Worm (Caenorhabditis elegans) whole organism, mixed stage, embryonic: ENCODE results near the gene twk-7.

ENCODE experiments used
- M03D4.4 ChIP-seq: sonication (generic microtip); optimal IDR thresholded peaks from 2 replicates; lab custom pipeline; 2017; ENCODE audit warnings: mild to moderate bottlenecking, missing genetic modification characterization, missing compliant biosample characterization
- bed-3 ChIP-seq: fragments of 200-800 bp; sonication (Bioruptor generic); optimal IDR thresholded peaks from 3 replicates; lab custom pipeline; 2018; ENCODE audit warnings: mild to moderate bottlenecking, missing genetic modification characterization, moderate library complexity, missing compliant biosample characterization
- ceh-39 ChIP-seq: fragments of 150-350 bp; optimal IDR thresholded peaks from 2 replicates; lab custom pipeline; 2014; ENCODE audit warnings: missing biosample characterization, missing genetic modification characterization
- ceh-43 ChIP-seq: fragments of 200-800 bp; sonication (Bioruptor generic); optimal IDR thresholded peaks from 2 replicates; lab custom pipeline; 2018; ENCODE audit warnings: mild to moderate bottlenecking, missing genetic modification characterization, moderate library complexity, missing compliant biosample characterization
- ces-1 ChIP-seq: fragments of 150-350 bp; optimal IDR thresholded peaks from 2 replicates; lab custom pipeline; 2014; ENCODE audit warnings: missing biosample characterization, missing genetic modification reagents, missing genetic modification characterization
- cnd-1 ChIP-seq: fragments of 200-800 bp; sonication (Bioruptor generic); optimal IDR thresholded peaks from 2 replicates; lab custom pipeline; 2018; ENCODE audit warnings: mild to moderate bottlenecking, missing genetic modification characterization, missing compliant biosample characterization
- drap-1 ChIP-seq: fragments of 200-800 bp; sonication (Bioruptor generic); optimal IDR thresholded peaks from 3 replicates; lab custom pipeline; 2018; ENCODE audit warnings: mild to moderate bottlenecking, missing genetic modification characterization, missing compliant biosample characterization
- elt-1 ChIP-seq: sonication (generic microtip); optimal IDR thresholded peaks from 2 replicates; lab custom pipeline; 2017; ENCODE audit warnings: missing genetic modification characterization, mild to moderate bottlenecking, missing compliant biosample characterization, antibody characterized with exemption, moderate library complexity, borderline replicate concordance; ENCODE audit not compliant: insufficient read depth
- flh-1 ChIP-seq: fragments of 200-800 bp; sonication (Bioruptor generic); optimal IDR thresholded peaks from 2 replicates; lab custom pipeline; 2018; ENCODE audit warnings: mild to moderate bottlenecking, missing genetic modification characterization, moderate library complexity, missing compliant biosample characterization
- ham-2 ChIP-seq: fragments of 200-800 bp; sonication (Bioruptor generic); optimal IDR thresholded peaks from 2 replicates; lab custom pipeline; 2018; ENCODE audit warnings: mild to moderate bottlenecking, missing genetic modification characterization, missing compliant biosample characterization
- hlh-1 ChIP-seq: fragments of 150-350 bp; optimal IDR thresholded peaks from 2 replicates; lab custom pipeline; 2014; ENCODE audit warnings: missing biosample characterization, missing genetic modification reagents, missing genetic modification characterization
- lin-13 ChIP-seq: fragments of 150-350 bp; optimal IDR thresholded peaks from 2 replicates; lab custom pipeline; 2014; ENCODE audit warnings: missing biosample characterization, missing genetic modification characterization
- lin-32 ChIP-seq: fragments of 200-800 bp; sonication (Bioruptor generic); optimal IDR thresholded peaks from 2 replicates; lab custom pipeline; 2018; ENCODE audit warnings: mild to moderate bottlenecking, missing genetic modification characterization, missing compliant biosample characterization
- lsy-2 ChIP-seq: fragments of 150-350 bp; optimal IDR thresholded peaks from 2 replicates; lab custom pipeline; 2014; ENCODE audit warnings: missing biosample characterization, missing genetic modification characterization
- mab-5 ChIP-seq: fragments of 150-350 bp; optimal IDR thresholded peaks from 2 replicates; lab custom pipeline; 2014; ENCODE audit warnings: missing biosample characterization, missing genetic modification characterization
- mep-1 ChIP-seq: fragments of 150-350 bp; optimal IDR thresholded peaks from 2 replicates; lab custom pipeline; 2017; ENCODE audit warnings: missing biosample characterization, missing genetic modification reagents, missing genetic modification characterization, inconsistent platforms
- mls-2 ChIP-seq: sonication (generic microtip); optimal IDR thresholded peaks from 2 replicates; lab custom pipeline; 2016; ENCODE audit warnings: mild to moderate bottlenecking, missing genetic modification characterization, moderate library complexity, missing compliant biosample characterization
- nhr-12 ChIP-seq: fragments of 150-350 bp; optimal IDR thresholded peaks from 2 replicates; lab custom pipeline; 2014; ENCODE audit warnings: missing biosample characterization, missing genetic modification characterization
- nhr-2 ChIP-seq: fragments of 150-350 bp; optimal IDR thresholded peaks from 2 replicates; lab custom pipeline; 2014; ENCODE audit warnings: missing biosample characterization, missing genetic modification characterization
- nhr-237 ChIP-seq: fragments of 150-350 bp; optimal IDR thresholded peaks from 2 replicates; lab custom pipeline; 2014; ENCODE audit warnings: missing biosample characterization, missing genetic modification characterization
- nhr-28 ChIP-seq: fragments of 150-350 bp; optimal IDR thresholded peaks from 2 replicates; lab custom pipeline; 2014; ENCODE audit warnings: missing biosample characterization, missing genetic modification characterization
- nhr-76 ChIP-seq: sonication (generic microtip); optimal IDR thresholded peaks from 2 replicates; lab custom pipeline; 2017; ENCODE audit warnings: missing biosample characterization, missing genetic modification characterization
- pha-4 ChIP-seq: fragments of 150-350 bp; optimal IDR thresholded peaks from 2 replicates; lab custom pipeline; 2018; ENCODE audit warnings: missing biosample characterization, missing genetic modification reagents, missing genetic modification characterization
- sem-2 ChIP-seq: fragments of 200-800 bp; sonication (Bioruptor generic); optimal IDR thresholded peaks from 2 replicates; lab custom pipeline; 2018; ENCODE audit warnings: mild to moderate bottlenecking, missing genetic modification characterization, missing compliant biosample characterization
- sptf-1 ChIP-seq: sonication (generic microtip); optimal IDR thresholded peaks from 2 replicates; lab custom pipeline; 2017; ENCODE audit warnings: mild to moderate bottlenecking, missing genetic modification characterization, moderate library complexity, missing compliant biosample characterization
- tbx-8 ChIP-seq: fragments of 200-800 bp; sonication (Bioruptor generic); optimal IDR thresholded peaks from 2 replicates; lab custom pipeline; 2018; ENCODE audit warnings: mild to moderate bottlenecking, missing genetic modification characterization, moderate library complexity, missing compliant biosample characterization
- unc-120 ChIP-seq: sonication (generic microtip); optimal IDR thresholded peaks from 2 replicates; lab custom pipeline; 2017; ENCODE audit warnings: missing genetic modification characterization, missing compliant biosample characterization; ENCODE audit not compliant: poor library complexity, severe bottlenecking
- unc-62 ChIP-seq: fragments of 150-350 bp; optimal IDR thresholded peaks from 2 replicates; lab custom pipeline; 2014; ENCODE audit warnings: missing biosample characterization, missing genetic modification reagents, missing genetic modification characterization
- zip-8 ChIP-seq: fragments of 150-350 bp; optimal IDR thresholded peaks from 2 replicates; lab custom pipeline; 2014; ENCODE audit warnings: missing biosample characterization, missing genetic modification characterization
- ztf-11 ChIP-seq: fragments of 150-350 bp; optimal IDR thresholded peaks from 2 replicates; lab custom pipeline; 2014; ENCODE audit warnings: missing biosample characterization, missing genetic modification characterization

twk-7 gene

DNA sequence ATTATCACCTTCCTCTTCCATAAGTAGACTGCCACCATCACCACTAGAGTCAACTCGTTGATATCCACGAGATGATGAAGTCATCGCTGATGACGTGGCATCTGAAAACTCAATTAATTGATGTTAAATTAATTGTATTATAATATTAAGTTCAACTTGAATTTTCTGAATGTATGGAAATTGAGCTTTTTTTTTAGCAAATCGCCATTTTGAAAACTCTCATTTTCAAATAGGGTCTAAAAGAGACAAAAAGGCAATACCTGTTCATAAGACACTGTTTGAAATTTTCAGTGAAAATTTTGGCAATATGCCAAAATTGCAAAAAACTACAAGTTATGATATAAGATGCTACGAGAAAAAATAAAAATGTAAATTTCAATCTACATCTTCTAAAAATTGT lies at the start of gene twk-7:
TSS of gene twk-7 (minus strand) at position 101 of the 400 bp plus-strand sequence.
- no peak for TF ChIP-seq nhr-12 (tag; lab: Kevin White, UChicago)
- TF ChIP-seq unc-120 (tag; lab: Kevin White, UChicago): no peak
- no peak for TF ChIP-seq M03D4.4 (tag; lab: Kevin White, UChicago)
- TF ChIP-seq drap-1: no peak
- no peak for TF ChIP-seq ces-1
- TF ChIP-seq lin-32 (GFP tag; lab: Kevin White, UChicago): no peak
- no peak for TF ChIP-seq unc-62
- TF ChIP-seq sem-2 (GFP tag; lab: Kevin White, UChicago): no peak
- no peak for TF ChIP-seq pha-4

ce11 chrIII:8693322-8693721 lies 49.8 kb upstream of the twk-7 start, which contains the start of gene B0303.7:
TSS of gene B0303.7 (plus strand) at chrIII:8693622.
- TF ChIP-seq drap-1 (no peak), lin-13 (no peak), elt-1 (tag; lab: Kevin White, UChicago) (no peak), tbx-8 (GFP tag; lab: Kevin White, UChicago) (no peak), hlh-1 (tag; lab: Kevin White, UChicago) (no peak), mep-1 (no peak), zip-8 (tag; lab: Kevin White, UChicago) (no peak), flh-1 (no peak)

DNA sequence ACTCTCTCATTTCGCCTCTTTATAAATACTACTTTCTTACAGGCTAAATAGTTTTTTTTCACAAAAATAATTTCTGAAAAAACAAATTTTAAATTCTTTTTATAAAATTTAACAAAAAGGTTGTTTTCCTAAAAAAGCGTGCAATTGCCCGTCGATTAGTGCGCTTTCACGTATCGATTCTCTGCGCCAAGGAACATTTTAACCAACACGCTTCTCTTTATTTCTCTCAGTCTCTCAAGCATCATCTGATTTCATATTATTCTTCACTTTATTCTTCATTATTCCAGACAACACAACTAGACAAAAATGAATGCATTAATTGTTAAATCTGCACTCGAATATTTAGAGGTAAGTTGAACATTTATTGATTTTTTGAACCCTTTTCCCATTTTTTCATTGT lies 46.1 kb upstream of the twk-7 start, which contains the start of gene B0303.4:
TSS of gene B0303.4 (plus strand) at position 196 of the 400 bp plus-strand sequence.
- TF ChIP-seq mep-1 (peak; percentile 59), ces-1 (peak; percentile 72), nhr-28 (tag; lab: Kevin White, UChicago) (no peak), lsy-2 (tag; lab: Kevin White, UChicago) (peak; percentile 54)

- no peak for TF ChIP-seq sem-2 (GFP tag; lab: Kevin White, UChicago)
- no peak for TF ChIP-seq zip-8 (tag; lab: Kevin White, UChicago)
- no peak for TF ChIP-seq tbx-8 (GFP tag; lab: Kevin White, UChicago)
- no peak for TF ChIP-seq hlh-1 (tag; lab: Kevin White, UChicago)
- TF ChIP-seq ceh-43 (GFP tag; lab: Kevin White, UChicago): no peak
- no peak for TF ChIP-seq ceh-39 (tag; lab: Kevin White, UChicago)
- TF ChIP-seq unc-62: no peak
- TF ChIP-seq nhr-237: no peak
- no peak for TF ChIP-seq bed-3 (GFP tag; lab: Kevin White, UChicago)
- TF ChIP-seq unc-120 (tag; lab: Kevin White, UChicago): no peak
- TF ChIP-seq drap-1: no peak
- TF ChIP-seq nhr-12 (tag; lab: Kevin White, UChicago): no peak
- no peak for TF ChIP-seq cnd-1 (tag; lab: Kevin White, UChicago)
- no peak for TF ChIP-seq nhr-76
- TF ChIP-seq, all 35 proteins: peak for 0
These were observed 45.6 kb upstream of the twk-7 start for ce11 chrIII:8689143-8689542.

- TF ChIP-seq ztf-11 (no peak), lsy-2 (tag; lab: Kevin White, UChicago) (no peak), ces-1 (no peak), lin-13 (no peak), nhr-2 (tag; lab: Kevin White, UChicago) (no peak), sptf-1 (no peak)
These were observed 45.0 kb upstream of the twk-7 start, which contains the start of gene hadb-1 for ce11 chrIII:8688438-8688946. TSS of gene hadb-1 (minus strand) at chrIII:8688488.

- no peak for TF ChIP-seq unc-120 (tag; lab: Kevin White, UChicago)
- no peak for TF ChIP-seq ceh-43 (GFP tag; lab: Kevin White, UChicago)
- no peak for TF ChIP-seq lin-32 (GFP tag; lab: Kevin White, UChicago)
- TF ChIP-seq ham-2 (GFP tag; lab: Kevin White, UChicago): no peak
- no peak for TF ChIP-seq sptf-1
- TF ChIP-seq mab-5: no peak
- no peak for TF ChIP-seq nhr-237
- TF ChIP-seq nhr-28 (tag; lab: Kevin White, UChicago): no peak
- no peak for TF ChIP-seq mls-2 (tag; lab: Kevin White, UChicago)
- TF ChIP-seq pha-4: no peak
- no peak for TF ChIP-seq drap-1
- TF ChIP-seq, all 35 proteins: peak for 0
These were observed 42.2 kb upstream of the twk-7 start for ce11 chrIII:8685590-8686240.
